Fruit fly (Drosophila melanogaster) whole organism, embryonic: ENCODE measurements around the gene CG15160.

Experiments
- CG10209 ChIP-seq: fragments of 200-800 bp; sonication (Bioruptor generic); optimal IDR thresholded peaks from 3 replicates; lab custom pipeline; 2017; ENCODE audit warnings: missing biosample characterization, mild to moderate bottlenecking, missing genetic modification characterization, missing genetic modification reagents
- CG10321 ChIP-seq: fragments of 200-800 bp; sonication (Bioruptor generic); IDR thresholded peaks from 2 replicates; pipeline ENCODE4 v1.3.6; 2022; ENCODE audit warnings: missing biosample characterization, missing genetic modification characterization
- CG11085 ChIP-seq: fragments of 200-800 bp; sonication (Bioruptor generic); IDR thresholded peaks from 2 replicates; pipeline ENCODE4 v1.3.6; 2022; ENCODE audit warnings: missing biosample characterization, missing genetic modification characterization
- CG11723 ChIP-seq: fragments of 200-800 bp; sonication (Bioruptor generic); optimal IDR thresholded peaks from 2 replicates; lab custom pipeline; 2017; ENCODE audit warnings: missing biosample characterization, mild to moderate bottlenecking, missing genetic modification characterization
- CG12236 ChIP-seq: fragments of 200-800 bp; sonication (Bioruptor generic); optimal IDR thresholded peaks from 2 replicates; lab custom pipeline; 2016; ENCODE audit warnings: missing biosample characterization, missing genetic modification characterization
- CG1233 ChIP-seq: fragments of 200-800 bp; sonication (Bioruptor generic); optimal IDR thresholded peaks from 4 replicates; lab custom pipeline; 2018; ENCODE audit warnings: missing biosample characterization, mild to moderate bottlenecking, missing genetic modification characterization
- CG13775 ChIP-seq: fragments of 200-800 bp; sonication (Bioruptor generic); optimal IDR thresholded peaks from 3 replicates; lab custom pipeline; 2017; ENCODE audit warnings: missing biosample characterization, mild to moderate bottlenecking, missing genetic modification characterization
- CG15011 ChIP-seq: fragments of 200-800 bp; sonication (Bioruptor generic); optimal IDR thresholded peaks from 3 replicates; lab custom pipeline; 2018; ENCODE audit warnings: missing biosample characterization, mild to moderate bottlenecking, missing genetic modification characterization
- CG1792 ChIP-seq: fragments of 200-800 bp; sonication (Bioruptor generic); optimal IDR thresholded peaks from 2 replicates; lab custom pipeline; 2016; ENCODE audit warnings: missing biosample characterization, missing genetic modification characterization
- CG18476 ChIP-seq: fragments of 200-800 bp; sonication (Bioruptor generic); optimal IDR thresholded peaks from 2 replicates; lab custom pipeline; 2016; ENCODE audit warnings: missing biosample characterization, mild to moderate bottlenecking, missing genetic modification characterization
- CG2120 ChIP-seq: fragments of 200-800 bp; sonication (Bioruptor generic); optimal IDR thresholded peaks from 3 replicates; lab custom pipeline; 2016; ENCODE audit warnings: missing biosample characterization, missing genetic modification characterization
- CG2199 ChIP-seq: fragments of 200-800 bp; sonication (Bioruptor generic); IDR thresholded peaks from 3 replicates; pipeline ENCODE4 v1.3.6; 2022; ENCODE audit warnings: missing biosample characterization, missing genetic modification characterization
- CG3065 ChIP-seq: fragments of 200-800 bp; sonication (Bioruptor generic); optimal IDR thresholded peaks from 2 replicates; lab custom pipeline; 2016; ENCODE audit warnings: missing biosample characterization, missing genetic modification characterization
- CG31388 ChIP-seq: fragments of 200-800 bp; sonication (Bioruptor generic); optimal IDR thresholded peaks from 2 replicates; lab custom pipeline; 2016; ENCODE audit warnings: missing biosample characterization, missing genetic modification characterization
- CG3281 ChIP-seq: fragments of 200-800 bp; sonication (Bioruptor generic); optimal IDR thresholded peaks from 3 replicates; lab custom pipeline; 2017; ENCODE audit warnings: missing biosample characterization, mild to moderate bottlenecking, missing genetic modification characterization
- CG33213 ChIP-seq: fragments of 200-800 bp; sonication (Bioruptor generic); optimal IDR thresholded peaks from 3 replicates; lab custom pipeline; 2016; ENCODE audit warnings: missing biosample characterization, missing genetic modification characterization
- CG4617 ChIP-seq: fragments of 200-800 bp; sonication (Bioruptor generic); optimal IDR thresholded peaks from 3 replicates; lab custom pipeline; 2016; ENCODE audit warnings: missing biosample characterization, missing genetic modification characterization, borderline replicate concordance
- CG7357 ChIP-seq: fragments of 200-800 bp; sonication (Bioruptor generic); IDR thresholded peaks from 3 replicates; pipeline ENCODE4 v1.3.6; 2022; ENCODE audit warnings: missing biosample characterization, missing genetic modification characterization
- CG8089 ChIP-seq: fragments of 200-800 bp; sonication (Bioruptor generic); optimal IDR thresholded peaks from 3 replicates; lab custom pipeline; 2016; ENCODE audit warnings: missing biosample characterization, missing genetic modification characterization
- CG9876 ChIP-seq: fragments of 200-800 bp; sonication (Bioruptor generic); optimal IDR thresholded peaks from 2 replicates; lab custom pipeline; 2016; ENCODE audit warnings: missing biosample characterization, missing genetic modification characterization
- CTCF ChIP-seq: fragments of 200-800 bp; sonication (Bioruptor generic); optimal IDR thresholded peaks from 2 replicates; lab custom pipeline; 2017; ENCODE audit warnings: missing biosample characterization, mild to moderate bottlenecking, missing genetic modification characterization, moderate library complexity
- CkIIα-i1 ChIP-seq: fragments of 200-800 bp; sonication (Bioruptor generic); IDR thresholded peaks from 2 replicates; pipeline ENCODE4 v1.3.6; 2022; ENCODE audit warnings: missing biosample characterization, missing genetic modification characterization
- CoRest ChIP-seq: fragments of 200-800 bp; sonication (Bioruptor generic); optimal IDR thresholded peaks from 3 replicates; lab custom pipeline; 2018; ENCODE audit warnings: missing biosample characterization, mild to moderate bottlenecking, missing genetic modification characterization, moderate library complexity
- Dll ChIP-seq: fragments of 200-800 bp; sonication (Bioruptor generic); IDR thresholded peaks from 4 replicates; pipeline ENCODE4 v1.3.6; 2022; ENCODE audit warnings: missing biosample characterization, missing genetic modification characterization; ENCODE audit not compliant: partially characterized antibody
- Hand ChIP-seq: fragments of 200-800 bp; sonication (Bioruptor generic); optimal IDR thresholded peaks from 2 replicates; lab custom pipeline; 2017; ENCODE audit warnings: mild to moderate bottlenecking, missing biosample characterization, missing genetic modification reagents, missing genetic modification characterization
- Hmr ChIP-seq: fragments of 200-800 bp; sonication (Bioruptor generic); optimal IDR thresholded peaks from 3 replicates; lab custom pipeline; 2017; ENCODE audit warnings: mild to moderate bottlenecking, missing biosample characterization, missing genetic modification reagents, missing genetic modification characterization
- NC2α ChIP-seq: fragments of 200-800 bp; sonication (Bioruptor generic); optimal IDR thresholded peaks from 2 replicates; lab custom pipeline; 2016; ENCODE audit warnings: missing biosample characterization, missing genetic modification characterization
- NfI ChIP-seq: fragments of 200-800 bp; sonication (Bioruptor generic); optimal IDR thresholded peaks from 3 replicates; lab custom pipeline; 2018; ENCODE audit warnings: missing biosample characterization, mild to moderate bottlenecking, missing genetic modification characterization, moderate library complexity
- Sry-β ChIP-seq: fragments of 200-800 bp; sonication (Bioruptor generic); optimal IDR thresholded peaks from 2 replicates; lab custom pipeline; 2018; ENCODE audit warnings: missing biosample characterization, mild to moderate bottlenecking, missing genetic modification characterization, moderate library complexity
- Ssrp ChIP-seq: fragments of 200-800 bp; sonication (Bioruptor generic); optimal IDR thresholded peaks from 2 replicates; lab custom pipeline; 2018; ENCODE audit warnings: missing biosample characterization, mild to moderate bottlenecking, missing genetic modification characterization, moderate library complexity
- ara ChIP-seq: fragments of 200-800 bp; sonication (Bioruptor generic); IDR thresholded peaks from 2 replicates; pipeline ENCODE4 v1.3.6; 2022; ENCODE audit warnings: missing biosample characterization, missing genetic modification characterization
- ase ChIP-seq: fragments of 200-800 bp; sonication (Bioruptor generic); IDR thresholded peaks from 3 replicates; pipeline ENCODE4 v1.3.6; 2022; ENCODE audit warnings: missing biosample characterization, missing genetic modification characterization
- cas ChIP-seq: fragments of 200-800 bp; sonication (Bioruptor generic); IDR thresholded peaks from 2 replicates; pipeline ENCODE4 v1.3.6; 2022; ENCODE audit warnings: missing biosample characterization, missing genetic modification characterization
- crol ChIP-seq: fragments of 200-800 bp; sonication (Bioruptor generic); IDR thresholded peaks from 2 replicates; pipeline ENCODE4 v1.3.6; 2022; ENCODE audit warnings: missing biosample characterization, missing genetic modification characterization
- emc ChIP-seq: fragments of 200-800 bp; sonication (Bioruptor generic); optimal IDR thresholded peaks from 2 replicates; lab custom pipeline; 2016; ENCODE audit warnings: missing biosample characterization, missing genetic modification characterization
- esg ChIP-seq: fragments of 200-800 bp; sonication (Bioruptor generic); conservative IDR thresholded peaks from 2 replicates; pipeline ENCODE4 v1.3.6; 2022; ENCODE audit warnings: missing biosample characterization, missing genetic modification characterization
- fd96Cb ChIP-seq: fragments of 200-800 bp; sonication (Bioruptor generic); optimal IDR thresholded peaks from 2 replicates; lab custom pipeline; 2018; ENCODE audit warnings: missing biosample characterization, mild to moderate bottlenecking, missing genetic modification characterization, moderate library complexity
- gem ChIP-seq: fragments of 200-800 bp; sonication (Bioruptor generic); optimal IDR thresholded peaks from 2 replicates; lab custom pipeline; 2019; ENCODE audit warnings: missing biosample characterization, mild to moderate bottlenecking, missing genetic modification characterization, moderate library complexity
- gro ChIP-seq: fragments of 200-800 bp; sonication (Bioruptor generic); optimal IDR thresholded peaks from 2 replicates; lab custom pipeline; 2016; ENCODE audit warnings: missing biosample characterization, missing genetic modification characterization
- lola ChIP-seq, 3 experiments: fragments of >200 bp in 2 of 3; fragments of 200-800 bp in 1 of 3; sonication (Bioruptor generic) in 1 of 3; optimal IDR thresholded peaks; 2 replicates each; lab custom pipeline; 2017 to 2019; ENCODE audit warnings: missing biosample characterization in 3 of 3, missing genetic modification characterization in 3 of 3, mild to moderate bottlenecking in 1 of 3, moderate library complexity in 1 of 3
- peb ChIP-seq: fragments of 200-800 bp; sonication (Bioruptor generic); IDR thresholded peaks from 2 replicates; pipeline ENCODE4 v1.3.6; 2022; ENCODE audit warnings: missing biosample characterization, missing genetic modification characterization
- run ChIP-seq: fragments of 200-800 bp; sonication (Bioruptor generic); optimal IDR thresholded peaks from 3 replicates; lab custom pipeline; 2018; ENCODE audit warnings: missing biosample characterization, mild to moderate bottlenecking, missing genetic modification characterization
- sim ChIP-seq: fragments of 200-800 bp; sonication (Bioruptor generic); IDR thresholded peaks from 2 replicates; pipeline ENCODE4 v1.3.6; 2022; ENCODE audit warnings: missing biosample characterization, missing genetic modification characterization
- sqz ChIP-seq: fragments of 200-800 bp; sonication (Bioruptor generic); optimal IDR thresholded peaks from 3 replicates; lab custom pipeline; 2018; ENCODE audit warnings: missing biosample characterization, mild to moderate bottlenecking, missing genetic modification characterization
- sr ChIP-seq: fragments of 200-800 bp; sonication (Bioruptor generic); IDR thresholded peaks from 3 replicates; pipeline ENCODE4 v1.3.6; 2022; ENCODE audit warnings: missing biosample characterization, missing genetic modification characterization
- ssp ChIP-seq: fragments of 200-800 bp; sonication (Bioruptor generic); IDR thresholded peaks from 2 replicates; pipeline ENCODE4 v1.3.6; 2022; ENCODE audit warnings: missing biosample characterization, missing genetic modification characterization
- toy ChIP-seq: fragments of 200-800 bp; sonication (Bioruptor generic); IDR thresholded peaks from 2 replicates; pipeline ENCODE4 v1.3.6; 2022; ENCODE audit warnings: missing biosample characterization, missing genetic modification characterization
- vfl ChIP-seq: fragments of 200-800 bp; sonication (Bioruptor generic); optimal IDR thresholded peaks from 2 replicates; lab custom pipeline; 2016; ENCODE audit warnings: missing biosample characterization, missing genetic modification characterization
- zf30C ChIP-seq: fragments of 200-800 bp; sonication (Bioruptor generic); optimal IDR thresholded peaks from 3 replicates; lab custom pipeline; 2018; ENCODE audit warnings: missing biosample characterization, mild to moderate bottlenecking, missing genetic modification characterization

CG15160 gene

dm6 chr2L:18621357-18622211 lies 30.9 kb downstream of the CG15160 start (continued):
- TF ChIP-seq ase (GFP tag; lab: Robert Waterston, UW) = peak; percentile 55; the same call in 2 of the 3 replicates
- peak; percentile 39; the same call in 1 of the 2 replicates for TF ChIP-seq toy
- peak; percentile 86 for TF ChIP-seq Hmr (GFP tag; lab: Kevin White, UChicago)
- peak; percentile 41 for TF ChIP-seq vfl (GFP tag; lab: Kevin White, UChicago)
- peak; percentile 72 for TF ChIP-seq CG13775 (GFP tag; lab: Kevin White, UChicago)
- peak; percentile 89 for TF ChIP-seq CG2120 (GFP tag; lab: Kevin White, UChicago)
- no peak for TF ChIP-seq CG12236 (GFP tag; lab: Kevin White, UChicago)
- TF ChIP-seq CkIIα-i1 (GFP tag; lab: Robert Waterston, UW) = 0 out of 2 replicates have a peak, but pooled peaks have one; percentile 27
- peak; percentile 85 for TF ChIP-seq crol (GFP tag; lab: Robert Waterston, UW)
- peak; percentile 44 for TF ChIP-seq CG11723 (GFP tag; lab: Kevin White, UChicago)
- TF ChIP-seq CG15011 = peak; percentile 59
- TF ChIP-seq CTCF (GFP tag; lab: Kevin White, UChicago) = no peak
- TF ChIP-seq CG4617 = no peak
- peak; percentile 65 for TF ChIP-seq CG10209
- TF ChIP-seq CG31388 = no peak
- no peak for TF ChIP-seq NC2α (GFP tag; lab: Kevin White, UChicago)
- peak; percentile 48 for TF ChIP-seq sqz (GFP tag; lab: Kevin White, UChicago)
- peak; percentile 85 for TF ChIP-seq run (tag; lab: Kevin White, UChicago)
- TF ChIP-seq CG11085 (GFP tag; lab: Robert Waterston, UW) = 0 out of 2 replicates have a peak, but pooled peaks have one; percentile 67
- peak; percentile 76 for TF ChIP-seq CG1233 (GFP tag; lab: Kevin White, UChicago)
- TF ChIP-seq CoRest (tag; lab: Kevin White, UChicago) = peak; percentile 88
- no peak for TF ChIP-seq CG3065 (GFP tag; lab: Kevin White, UChicago)
- TF ChIP-seq peb (GFP tag; lab: Robert Waterston, UW) = peak; percentile 53; the same call in 1 of the 2 replicates
- peak; percentile 69 for TF ChIP-seq NfI (GFP tag; lab: Kevin White, UChicago)
- TF ChIP-seq Dll (GFP tag; lab: Robert Waterston, UW) = no peak
- peak; percentile 75 for TF ChIP-seq fd96Cb (tag; lab: Kevin White, UChicago)
- no peak for TF ChIP-seq emc (GFP tag; lab: Kevin White, UChicago)
- 0 out of 3 replicates have a peak, but pooled peaks have one; percentile 43 for TF ChIP-seq CG2199 (GFP tag; lab: Robert Waterston, UW)
- peak; percentile 19; the same call in 1 of the 2 replicates for TF ChIP-seq CG10321 (GFP tag; lab: Robert Waterston, UW)
- peak; percentile 42 for TF ChIP-seq ssp (GFP tag; lab: Robert Waterston, UW)
- peak; percentile 62; the same call in 1 of the 2 replicates for TF ChIP-seq cas (GFP tag; lab: Robert Waterston, UW)
- 0 out of 2 replicates have a peak, but pooled peaks have one; percentile 56 for TF ChIP-seq sim (GFP tag; lab: Robert Waterston, UW)
- TF ChIP-seq CG8089 (GFP tag; lab: Kevin White, UChicago) = no peak
- TF ChIP-seq Hand (GFP tag; lab: Kevin White, UChicago) = peak; percentile 58
- TF ChIP-seq ara = peak; percentile 78
- peak; percentile 3 for TF ChIP-seq CG1792 (GFP tag; lab: Kevin White, UChicago)
- peak; percentile 70 for TF ChIP-seq CG18476 (GFP tag; lab: Kevin White, UChicago)
- TF ChIP-seq sr (GFP tag; lab: Robert Waterston, UW) = no peak
- TF ChIP-seq Sry-β (GFP tag; lab: Kevin White, UChicago) = no peak
- peak; percentile 62; the same call in 2 of the 3 replicates for TF ChIP-seq CG7357
- TF ChIP-seq lola (GFP tag; optimal IDR thresholded peaks at IDR 0.05; lab: Kevin White, UChicago) = peak in 1 of 3 experiments; percentile 66
- TF ChIP-seq CG9876 (GFP tag; lab: Kevin White, UChicago) = peak; percentile 22
- TF ChIP-seq gem = peak; percentile 88
- TF ChIP-seq CG33213 (GFP tag; lab: Kevin White, UChicago) = peak; percentile 38
- no peak for TF ChIP-seq gro (GFP tag; lab: Kevin White, UChicago)
- peak; percentile 75 for TF ChIP-seq Ssrp (tag; lab: Kevin White, UChicago)
- peak; percentile 85 for TF ChIP-seq CG3281
- TF ChIP-seq esg = peak; percentile 66
- peak; percentile 74 for TF ChIP-seq zf30C
